Fruit fly (Drosophila melanogaster) whole organism, wandering third instar larva: Measurements from ENCODE around the gene CG6168.
A peak's percentile ranks its signal among the peaks of the same experiment; 100 is the strongest.

Source experiments
- Abd-B ChIP-seq: fragments of >200 bp; optimal IDR thresholded peaks from 2 replicates; lab custom pipeline; 2017; ENCODE audit warnings: missing biosample characterization, missing genetic modification characterization
- Hnf4 ChIP-seq: fragments of 200-800 bp; sonication (Bioruptor generic); optimal IDR thresholded peaks from 2 replicates; lab custom pipeline; 2016; ENCODE audit warnings: missing biosample characterization, mild to moderate bottlenecking, missing genetic modification characterization
- Sp1 ChIP-seq: fragments of 200-800 bp; sonication (Bioruptor generic); optimal IDR thresholded peaks from 3 replicates; lab custom pipeline; 2019; ENCODE audit warnings: missing biosample characterization, mild to moderate bottlenecking, missing genetic modification characterization, moderate library complexity
- br ChIP-seq: fragments of 200-800 bp; sonication (Bioruptor generic); optimal IDR thresholded peaks from 2 replicates; lab custom pipeline; 2016; ENCODE audit warnings: missing biosample characterization, missing genetic modification characterization
- brk ChIP-seq: fragments of 200-800 bp; sonication (Bioruptor generic); optimal IDR thresholded peaks from 2 replicates; lab custom pipeline; 2016; ENCODE audit warnings: missing biosample characterization, mild to moderate bottlenecking, missing genetic modification characterization
- dmrt93B ChIP-seq: fragments of 200-800 bp; sonication (Bioruptor generic); optimal IDR thresholded peaks from 2 replicates; lab custom pipeline; 2018; ENCODE audit warnings: missing biosample characterization, mild to moderate bottlenecking, missing genetic modification characterization
- fru ChIP-seq: fragments of 200-800 bp; sonication (Bioruptor generic); optimal IDR thresholded peaks from 3 replicates; lab custom pipeline; 2016; ENCODE audit warnings: missing biosample characterization, mild to moderate bottlenecking, missing genetic modification characterization
- h ChIP-seq: fragments of 200-800 bp; sonication (Bioruptor generic); optimal IDR thresholded peaks from 3 replicates; lab custom pipeline; 2016; ENCODE audit warnings: missing biosample characterization, mild to moderate bottlenecking, missing genetic modification characterization
- psq ChIP-seq: fragments of 200-800 bp; sonication (Bioruptor generic); optimal IDR thresholded peaks from 3 replicates; lab custom pipeline; 2017; ENCODE audit warnings: missing biosample characterization, mild to moderate bottlenecking, missing genetic modification characterization, moderate library complexity
- usp ChIP-seq: fragments of >200 bp; optimal IDR thresholded peaks from 2 replicates; lab custom pipeline; 2017; ENCODE audit warnings: missing biosample characterization, missing genetic modification characterization
- woc ChIP-seq: sonication (Bioruptor generic); optimal IDR thresholded peaks from 2 replicates; lab custom pipeline; 2016; ENCODE audit warnings: missing biosample characterization, mild to moderate bottlenecking, missing genetic modification characterization

- TF ChIP-seq dmrt93B (GFP tag; lab: Kevin White, UChicago), result no peak
- TF ChIP-seq woc (GFP tag; lab: Kevin White, UChicago), result no peak
- TF ChIP-seq Sp1 (GFP tag; lab: Kevin White, UChicago), result peak; percentile 32
- TF ChIP-seq Abd-B (GFP tag; lab: Kevin White, UChicago), result no peak
- TF ChIP-seq Hnf4 (GFP tag; lab: Kevin White, UChicago), result no peak
- no peak for TF ChIP-seq br (GFP tag; lab: Kevin White, UChicago)
- no peak for TF ChIP-seq fru (GFP tag; lab: Kevin White, UChicago)
- TF ChIP-seq psq (GFP tag; lab: Kevin White, UChicago), result no peak
- peak; percentile 14 for TF ChIP-seq h
- TF ChIP-seq usp (GFP tag; lab: Kevin White, UChicago), result no peak
- no peak for TF ChIP-seq brk (GFP tag; lab: Kevin White, UChicago)
Measured at dm6 chr3L:11297595-11298370, 23.7 kb downstream of the CG6168 start.
